Worm (Caenorhabditis elegans): ENCODE results near the gene dnj-5.

Gene dnj-5

DNA sequence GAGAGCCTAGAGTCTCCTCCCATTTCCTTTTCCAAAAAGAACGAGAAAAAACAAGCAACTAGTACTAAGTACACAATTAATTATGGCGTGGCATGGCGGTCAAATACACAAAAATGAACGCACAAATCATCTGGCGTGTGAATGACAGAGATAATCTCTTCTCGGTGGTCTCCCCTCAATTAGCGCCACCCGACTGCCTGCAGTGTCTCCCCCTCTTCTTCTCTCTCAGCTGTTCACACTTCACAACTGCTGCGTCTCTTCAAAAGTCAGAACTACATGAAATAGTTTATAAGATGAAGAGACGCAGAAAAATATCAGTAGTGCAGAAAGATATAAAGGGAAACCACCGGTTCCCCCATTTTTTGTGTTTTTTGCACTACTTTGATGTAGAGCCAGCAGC, 30.7 kb downstream of the dnj-5 start (continued):
- peak; percentile 35 for TF ChIP-seq fkh-8 (tag; optimal IDR thresholded peaks at IDR 0.05)
- TF ChIP-seq nhr-77 (tag; optimal IDR thresholded peaks at IDR 0.05): peak; percentile 20
- TF ChIP-seq mef-2 (tag; optimal IDR thresholded peaks at IDR 0.05): no peak
- peak in 2 of 3 experiments; percentile 6 to 45 for TF ChIP-seq ceh-82 (tag; optimal IDR thresholded peaks at IDR 0.05)
- peak; percentile 62 for TF ChIP-seq dsc-1 (tag; optimal IDR thresholded peaks at IDR 0.05)
- peak; percentile 18 to 25 for TF ChIP-seq lin-35 (GFP tag; optimal IDR thresholded peaks at IDR 0.05)
- TF ChIP-seq sox-4 (tag; optimal IDR thresholded peaks at IDR 0.05): peak; percentile 23
- TF ChIP-seq lsy-2 (tag; optimal IDR thresholded peaks at IDR 0.05): peak; percentile 58 to 77
- TF ChIP-seq egl-13 (tag; optimal IDR thresholded peaks at IDR 0.05): peak; percentile 6
- TF ChIP-seq lin-14 (GFP tag; optimal IDR thresholded peaks at IDR 0.05): peak; percentile 96
- TF ChIP-seq dpl-1 (GFP tag; optimal IDR thresholded peaks at IDR 0.05): peak; percentile 4 to 21 (median 16)
- peak; percentile 10 for TF ChIP-seq unc-86 (tag; optimal IDR thresholded peaks at IDR 0.05)
- TF ChIP-seq nhr-76 (tag; optimal IDR thresholded peaks at IDR 0.05): no peak
- TF ChIP-seq irx-1 (tag; optimal IDR thresholded peaks at IDR 0.05): peak; percentile 60
- TF ChIP-seq pax-3 (tag; optimal IDR thresholded peaks at IDR 0.05): no peak
- TF ChIP-seq nhr-71 (tag; optimal IDR thresholded peaks at IDR 0.05): peak; percentile 87
- TF ChIP-seq ceh-90 (tag; optimal IDR thresholded peaks at IDR 0.05): no peak
- peak; percentile 93 for TF ChIP-seq nhr-85 (tag)
- no peak for TF ChIP-seq aly-2 (tag; optimal IDR thresholded peaks at IDR 0.05)
- TF ChIP-seq lin-15B (tag; optimal IDR thresholded peaks at IDR 0.05): no peak
- no peak for TF ChIP-seq sptf-1 (tag; optimal IDR thresholded peaks at IDR 0.05)
- TF ChIP-seq nhr-20 (tag; optimal IDR thresholded peaks at IDR 0.05): peak; percentile 76
- TF ChIP-seq nhr-90 (tag; optimal IDR thresholded peaks at IDR 0.05; ENCODE audit: poor library complexity): peak; percentile 3
- peak in 1 of 2 experiments; percentile 26 for TF ChIP-seq egl-27 (tag; optimal IDR thresholded peaks at IDR 0.05)
- TF ChIP-seq mdl-1 (tag; optimal IDR thresholded peaks at IDR 0.05): peak in 1 of 2 experiments; percentile 58
- no peak for TF ChIP-seq efl-3 (GFP tag; optimal IDR thresholded peaks at IDR 0.05)
- TF ChIP-seq efl-1 (optimal IDR thresholded peaks at IDR 0.05): peak; percentile 27 to 36
- TF ChIP-seq efl-1 (GFP tag; optimal IDR thresholded peaks at IDR 0.05 in 1 of 2): peak in 1 of 2 experiments; percentile 60
- no peak for TF ChIP-seq unc-98 (GFP tag; IDR thresholded peaks at IDR 0.05)

DNA sequence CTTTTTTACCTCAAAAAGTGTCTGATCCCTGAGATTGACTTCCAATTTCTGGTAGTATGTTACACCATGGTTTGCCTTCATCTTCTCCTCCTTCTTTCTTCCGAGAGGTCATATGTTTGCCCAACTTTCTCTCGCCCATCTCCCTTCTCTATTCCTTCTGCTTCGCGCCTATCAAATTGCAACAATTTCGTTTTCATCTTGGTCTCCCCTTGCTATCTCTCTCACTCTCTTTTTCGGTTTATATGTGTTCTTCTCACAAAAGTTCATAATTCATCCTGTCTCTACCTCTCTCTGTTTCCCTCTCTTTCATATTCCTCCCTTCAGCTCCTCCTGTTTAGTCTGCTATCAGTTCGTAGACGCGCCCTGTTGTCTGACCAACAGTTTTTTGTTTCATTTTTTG, 31.4 kb downstream of the dnj-5 start:
- peak; percentile 99 for TF ChIP-seq blmp-1 (tag; optimal IDR thresholded peaks at IDR 0.05)
- no peak for TF ChIP-seq aly-2 (tag; optimal IDR thresholded peaks at IDR 0.05)
- TF ChIP-seq unc-130 (tag; optimal IDR thresholded peaks at IDR 0.05): peak; percentile 74
- TF ChIP-seq rnt-1 (tag; optimal IDR thresholded peaks at IDR 0.05): peak; percentile 35
- peak; percentile 60 for TF ChIP-seq nhr-20 (tag; optimal IDR thresholded peaks at IDR 0.05)
- no peak for TF ChIP-seq ceh-90 (tag; optimal IDR thresholded peaks at IDR 0.05)
- TF ChIP-seq lin-14 (GFP tag; optimal IDR thresholded peaks at IDR 0.05): peak; percentile 76
- TF ChIP-seq hlh-17 (GFP tag; optimal IDR thresholded peaks at IDR 0.05; ENCODE audit: borderline replicate concordance): no peak
- no peak for TF ChIP-seq sox-4 (tag; optimal IDR thresholded peaks at IDR 0.05)
- TF ChIP-seq skn-1 (tag; optimal IDR thresholded peaks at IDR 0.05): peak; percentile 23
- peak in 1 of 6 experiments; percentile 69 for TF ChIP-seq elt-3 (tag; optimal IDR thresholded peaks at IDR 0.05)
- no peak for TF ChIP-seq fos-1 (tag; optimal IDR thresholded peaks at IDR 0.05)
- TF ChIP-seq lir-3 (tag; optimal IDR thresholded peaks at IDR 0.05; ENCODE audit: poor library complexity): peak; percentile 10
- TF ChIP-seq mep-1 (tag; optimal IDR thresholded peaks at IDR 0.05): peak; percentile 23
- TF ChIP-seq nhr-90 (tag; optimal IDR thresholded peaks at IDR 0.05; ENCODE audit: poor library complexity): no peak
- peak; percentile 25 for TF ChIP-seq tbx-2 (tag; optimal IDR thresholded peaks at IDR 0.05)
- peak; percentile 51 for TF ChIP-seq nhr-85 (tag)
- TF ChIP-seq efl-1 (optimal IDR thresholded peaks at IDR 0.05): no peak
- TF ChIP-seq efl-1 (GFP tag; optimal IDR thresholded peaks at IDR 0.05 in 1 of 2): peak in 1 of 2 experiments; percentile 91
- peak in 1 of 2 experiments; percentile 16 for TF ChIP-seq mdl-1 (tag; optimal IDR thresholded peaks at IDR 0.05)
- TF ChIP-seq elt-2 (tag; optimal IDR thresholded peaks at IDR 0.05): no peak
- TF ChIP-seq ceh-63 (GFP tag; optimal IDR thresholded peaks at IDR 0.05): no peak
- TF ChIP-seq lsy-2 (tag; optimal IDR thresholded peaks at IDR 0.05): peak in 1 of 2 experiments; percentile 62
- peak; percentile 33 for TF ChIP-seq snu-23 (GFP tag; optimal IDR thresholded peaks at IDR 0.05)
- peak; percentile 51 for TF ChIP-seq nhr-71 (tag; optimal IDR thresholded peaks at IDR 0.05)
- TF ChIP-seq nhr-19 (GFP tag; conservative IDR thresholded peaks at IDR 0.05): peak; percentile 36; the same call in 1 of the 2 replicates
- peak; percentile 11 to 19 for TF ChIP-seq lin-35 (GFP tag; optimal IDR thresholded peaks at IDR 0.05)
- TF ChIP-seq ceh-82 (tag; optimal IDR thresholded peaks at IDR 0.05): peak in 1 of 3 experiments; percentile 22
- TF ChIP-seq nhr-11 (tag; optimal IDR thresholded peaks at IDR 0.05): no peak
